Worm (Caenorhabditis elegans): Measurements from ENCODE around the gene K01A6.7.

DNA sequence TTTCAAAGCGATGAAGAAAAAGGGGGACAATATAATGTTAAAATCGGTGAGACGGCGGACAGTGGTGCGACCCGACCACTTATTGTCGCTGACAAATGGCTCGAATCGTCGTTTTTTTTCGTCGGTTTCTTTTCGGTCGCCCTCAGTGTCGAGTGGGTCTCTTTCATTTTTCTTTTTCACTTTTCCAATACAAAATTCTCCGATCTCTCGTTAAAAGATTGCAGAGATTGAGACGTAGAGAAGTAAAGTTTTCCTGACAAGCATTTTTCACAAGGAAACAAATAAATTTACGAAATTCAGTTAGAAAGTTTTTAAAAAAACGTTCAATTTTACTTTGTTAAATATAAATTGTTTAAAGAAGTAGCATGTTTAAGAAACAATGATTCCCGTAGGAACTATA, 46.8 kb downstream of the K01A6.7 start:
- no peak for TF ChIP-seq T22C8.4 (GFP tag; IDR thresholded peaks at IDR 0.05)
- no peak for TF ChIP-seq cog-1 (tag; optimal IDR thresholded peaks at IDR 0.05)
- TF ChIP-seq ztf-29 (GFP tag; IDR thresholded peaks at IDR 0.05): no peak
- no peak for TF ChIP-seq ref-1 (GFP tag; conservative IDR thresholded peaks at IDR 0.05)
- TF ChIP-seq flt-1 (GFP tag; IDR thresholded peaks at IDR 0.05): no peak
- TF ChIP-seq klf-2 (GFP tag; conservative IDR thresholded peaks at IDR 0.05): no peak
- TF ChIP-seq med-1 (GFP tag; optimal IDR thresholded peaks at IDR 0.05; ENCODE audit: insufficient read depth): no peak
- TF ChIP-seq tab-1 (GFP tag; IDR thresholded peaks at IDR 0.05): no peak

All from whole organism, midembryonic.